Worm (Caenorhabditis elegans) whole organism, L1 larva: ENCODE results near the gene tbx-41.

Experiments used
- C04F5.9 ChIP-seq: sonication (generic microtip); optimal IDR thresholded peaks from 2 replicates; lab custom pipeline; 2016; ENCODE audit warnings: missing genetic modification characterization, missing compliant biosample characterization
- elt-3 ChIP-seq, 6 experiments: fragments of 150-350 bp in 1 of 6; sonication (generic microtip); optimal IDR thresholded peaks; 2 replicates each; lab custom pipeline; 2017 to 2018; ENCODE audit warnings: missing biosample characterization in 6 of 6, missing genetic modification characterization in 6 of 6, inconsistent platforms in 1 of 6
- jun-1 ChIP-seq: fragments of 150-350 bp; optimal IDR thresholded peaks from 2 replicates; lab custom pipeline; 2014; ENCODE audit warnings: missing biosample characterization, missing genetic modification reagents, missing genetic modification characterization
- lin-39 ChIP-seq: fragments of 150-350 bp; optimal IDR thresholded peaks from 2 replicates; lab custom pipeline; 2014; ENCODE audit warnings: missing biosample characterization, missing genetic modification reagents, missing genetic modification characterization
- nhr-77 ChIP-seq: fragments of 150-350 bp; optimal IDR thresholded peaks from 2 replicates; lab custom pipeline; 2014; ENCODE audit warnings: missing biosample characterization, missing genetic modification characterization
- tbx-2 ChIP-seq: sonication (generic microtip); optimal IDR thresholded peaks from 2 replicates; lab custom pipeline; 2016; ENCODE audit warnings: missing genetic modification characterization, missing compliant biosample characterization
- ztf-11 ChIP-seq, 2 experiments: sonication (generic microtip); optimal IDR thresholded peaks; 2 replicates each; lab custom pipeline; 2016 to 2017; ENCODE audit warnings: missing genetic modification characterization in 2 of 2, missing biosample characterization in 1 of 2, missing compliant biosample characterization in 1 of 2

- TF ChIP-seq ztf-11 (tag; optimal IDR thresholded peaks at IDR 0.05; lab: Kevin White, UChicago) (no peak), C04F5.9 (tag; lab: Kevin White, UChicago) (no peak), lin-39 (no peak), nhr-77 (tag; lab: Kevin White, UChicago) (no peak), elt-3 (tag; optimal IDR thresholded peaks at IDR 0.05; lab: Kevin White, UChicago) (no peak), tbx-2 (tag; lab: Kevin White, UChicago) (no peak), jun-1 (no peak)
Measured at ce11 chrX:1897243-1897642, 32.2 kb downstream of the tbx-41 start, which contains the start of gene B0294.1.
